Worm (Caenorhabditis elegans): Measurements from ENCODE around the gene ZK697.1.

DNA sequence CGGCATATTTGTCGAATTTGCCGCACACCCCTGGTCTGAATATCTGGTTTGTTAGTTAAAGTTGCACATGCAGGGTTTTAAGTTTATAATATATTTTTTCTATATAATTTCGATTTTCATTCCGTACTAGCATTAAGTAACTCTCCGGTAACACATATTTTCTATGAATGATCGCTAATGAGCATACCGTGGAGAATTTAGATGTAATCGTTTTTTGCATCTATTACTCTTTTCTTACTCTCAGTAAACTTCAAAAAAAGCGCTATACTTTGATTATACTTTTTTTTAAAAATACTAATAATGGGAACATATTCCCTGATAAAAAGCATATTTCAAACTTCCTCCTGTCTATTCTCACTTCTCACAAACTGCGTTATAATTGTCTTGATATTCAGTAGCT lies 18.0 kb upstream of the ZK697.1 start, which contains the start of gene str-160:
- TF ChIP-seq dox-1 (GFP tag; IDR thresholded peaks at IDR 0.05) (no peak), F33H1.4 (GFP tag; IDR thresholded peaks at IDR 0.05) (no peak), lin-40 (tag; optimal IDR thresholded peaks at IDR 0.05) (no peak), snpc-4 (GFP tag; optimal IDR thresholded peaks at IDR 0.05) (no peak), snpc-4 (tag; optimal IDR thresholded peaks at IDR 0.05) (no peak), unc-130 (GFP tag; optimal IDR thresholded peaks at IDR 0.05) (no peak), lin-26 (GFP tag; IDR thresholded peaks at IDR 0.05) (no peak), fkh-3 (tag; optimal IDR thresholded peaks at IDR 0.05) (no peak), B0336.3 (GFP tag; IDR thresholded peaks at IDR 0.05) (no peak)
